Fruit fly (Drosophila melanogaster): ENCODE results near the gene CG5623.
A peak's percentile ranks its signal among the peaks of the same experiment; 100 is the strongest.

The CG5623 gene

DNA sequence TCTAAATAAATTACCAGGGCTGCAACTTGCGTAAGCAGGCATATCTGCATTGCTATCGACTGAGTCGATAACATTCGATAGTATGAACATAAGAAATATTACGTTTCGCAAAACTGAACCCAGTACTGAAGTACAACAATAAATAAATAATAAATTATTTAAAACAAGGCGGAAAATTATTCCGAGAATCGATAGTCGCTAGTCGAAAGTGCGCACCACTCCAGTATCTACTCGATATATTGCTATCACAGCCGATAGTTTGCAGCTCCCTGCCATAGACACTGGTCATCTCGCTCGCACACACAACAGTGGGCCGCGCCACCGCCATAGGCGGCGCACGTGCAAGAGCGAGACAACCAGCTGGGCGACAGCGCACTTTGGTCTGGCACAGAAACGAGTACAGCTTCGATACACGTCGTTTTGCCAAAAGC is 26.1 kb upstream of the CG5623 start, which contains the start of gene nsl1 (continued):
- TF ChIP-seq CG18476 (GFP tag; optimal IDR thresholded peaks at IDR 0.05) (peak; percentile 38), Nf-YA (GFP tag; IDR thresholded peaks at IDR 0.05) (no peak), CG16813 (GFP tag; IDR thresholded peaks at IDR 0.05; ENCODE audit: partially characterized antibody) (peak; percentile 98), CG12104 (GFP tag; optimal IDR thresholded peaks at IDR 0.05) (no peak), CrebB (tag; optimal IDR thresholded peaks at IDR 0.05) (no peak), ac (GFP tag; optimal IDR thresholded peaks at IDR 0.05) (no peak), slbo (GFP tag; IDR thresholded peaks at IDR 0.05) (peak; percentile 51; the same call in 1 of the 2 replicates), CG4328 (GFP tag; optimal IDR thresholded peaks at IDR 0.05) (no peak), lmd (GFP tag; IDR thresholded peaks at IDR 0.05) (peak; percentile 49; the same call in 1 of the 2 replicates), Xbp1 (GFP tag; optimal IDR thresholded peaks at IDR 0.05) (peak; percentile 55), CG6254 (GFP tag; optimal IDR thresholded peaks at IDR 0.05) (no peak), CG1024 (GFP tag; IDR thresholded peaks at IDR 0.05) (no peak), hth (optimal IDR thresholded peaks at IDR 0.05) (no peak), toy (GFP tag; IDR thresholded peaks at IDR 0.05) (no peak), klu (GFP tag; IDR thresholded peaks at IDR 0.05) (no peak), CkIIα-i1 (GFP tag; IDR thresholded peaks at IDR 0.05) (no peak), CG31388 (GFP tag; optimal IDR thresholded peaks at IDR 0.05) (no peak), CG16863 (GFP tag; optimal IDR thresholded peaks at IDR 0.05) (peak; percentile 78), CG2129 (GFP tag; IDR thresholded peaks at IDR 0.05; ENCODE audit: partially characterized antibody) (peak; percentile 95), CG10321 (GFP tag; IDR thresholded peaks at IDR 0.05) (peak; percentile 99), CG7987 (GFP tag; optimal IDR thresholded peaks at IDR 0.05) (no peak), corto (GFP tag; optimal IDR thresholded peaks at IDR 0.05) (peak; percentile 73), wek (GFP tag; optimal IDR thresholded peaks at IDR 0.05) (no peak), Optix (GFP tag; IDR thresholded peaks at IDR 0.05) (peak; percentile 41; the same call in 1 of the 3 replicates), pum (GFP tag; optimal IDR thresholded peaks at IDR 0.05) (no peak), ap (GFP tag; IDR thresholded peaks at IDR 0.05) (no peak), seq (GFP tag; IDR thresholded peaks at IDR 0.05) (no peak), sim (GFP tag; IDR thresholded peaks at IDR 0.05) (no peak), CG14050 (GFP tag; IDR thresholded peaks at IDR 0.05) (0 out of 3 replicates have a peak, but pooled peaks have one; percentile 14), sima (GFP tag; optimal IDR thresholded peaks at IDR 0.05) (no peak), ken (GFP tag; IDR thresholded peaks at IDR 0.05) (no peak), Gsc (GFP tag; IDR thresholded peaks at IDR 0.05) (no peak), CG2116 (GFP tag; optimal IDR thresholded peaks at IDR 0.05) (peak; percentile 94), CG14014 (GFP tag; IDR thresholded peaks at IDR 0.05) (no peak), emc (GFP tag; optimal IDR thresholded peaks at IDR 0.05) (no peak), phol (tag; optimal IDR thresholded peaks at IDR 0.05) (peak; percentile 62)

DNA sequence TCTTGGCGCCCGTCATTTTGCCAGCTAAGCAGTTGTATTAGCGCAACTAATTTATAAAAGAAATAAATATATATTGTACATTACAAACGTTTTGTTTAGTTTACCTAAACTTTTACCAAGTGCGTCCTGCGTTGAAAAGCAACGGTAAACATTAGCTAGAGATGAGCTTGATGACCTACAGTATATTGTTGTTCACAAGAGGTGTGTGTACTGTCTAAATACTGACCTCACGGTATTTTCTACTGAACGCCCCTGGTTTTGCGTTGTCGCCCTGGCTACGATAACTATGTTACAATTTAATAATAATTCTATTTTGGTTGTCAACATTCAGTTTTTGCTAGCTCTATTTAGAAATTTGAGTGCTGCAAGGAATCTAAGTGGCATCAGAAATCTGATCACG is 25.2 kb upstream of the CG5623 start, which contains the start of gene Acyp2:
Acyp2 (plus strand) TSS at position 262 of the 400 bp plus-strand sequence.
- TF ChIP-seq cwo (GFP tag; optimal IDR thresholded peaks at IDR 0.05) (no peak), CG4404 (GFP tag; IDR thresholded peaks at IDR 0.05) (no peak), amos (GFP tag; IDR thresholded peaks at IDR 0.05; ENCODE audit: partially characterized antibody) (peak; percentile 62), vfl (GFP tag; optimal IDR thresholded peaks at IDR 0.05) (peak; percentile 5), Drgx (GFP tag; IDR thresholded peaks at IDR 0.05) (no peak), CG9876 (GFP tag; optimal IDR thresholded peaks at IDR 0.05) (peak; percentile 30), CG10431 (GFP tag; optimal IDR thresholded peaks at IDR 0.05) (no peak), CG13775 (GFP tag; optimal IDR thresholded peaks at IDR 0.05) (peak; percentile 23), Poxn (GFP tag; IDR thresholded peaks at IDR 0.05) (no peak), Sox100B (GFP tag; optimal IDR thresholded peaks at IDR 0.05) (no peak), Doc3 (GFP tag; IDR thresholded peaks at IDR 0.05; ENCODE audit: partially characterized antibody) (peak; percentile 56; the same call in 2 of the 3 replicates), tll (GFP tag; optimal IDR thresholded peaks at IDR 0.05) (no peak), Bdp1 (GFP tag; optimal IDR thresholded peaks at IDR 0.05) (peak; percentile 17), CG13296 (GFP tag; optimal IDR thresholded peaks at IDR 0.05) (no peak), inv (GFP tag; IDR thresholded peaks at IDR 0.05; ENCODE audit: partially characterized antibody) (peak; percentile 31; the same call in 1 of the 2 replicates), pita (GFP tag; optimal IDR thresholded peaks at IDR 0.05) (peak; percentile 56), CG10979 (tag; optimal IDR thresholded peaks at IDR 0.05) (no peak), jigr1 (GFP tag; IDR thresholded peaks at IDR 0.05) (no peak)

Data from whole organism, embryonic.